Worm (Caenorhabditis elegans) whole organism, L3 larva: ENCODE results near the gene unc-104.

Source experiments
- ZK546.5 ChIP-seq: sonication (generic microtip); optimal IDR thresholded peaks from 2 replicates; lab custom pipeline; 2017; ENCODE audit warnings: missing biosample characterization, missing genetic modification characterization
- eor-1 ChIP-seq, 2 experiments: fragments of 150-350 bp; optimal IDR thresholded peaks; 2 replicates each; lab custom pipeline; 2014 to 2018; ENCODE audit warnings: missing biosample characterization in 2 of 2, missing genetic modification characterization in 2 of 2
- ztf-11 ChIP-seq: fragments of 150-350 bp; optimal IDR thresholded peaks from 2 replicates; lab custom pipeline; 2014; ENCODE audit warnings: missing biosample characterization, missing genetic modification characterization

DNA sequence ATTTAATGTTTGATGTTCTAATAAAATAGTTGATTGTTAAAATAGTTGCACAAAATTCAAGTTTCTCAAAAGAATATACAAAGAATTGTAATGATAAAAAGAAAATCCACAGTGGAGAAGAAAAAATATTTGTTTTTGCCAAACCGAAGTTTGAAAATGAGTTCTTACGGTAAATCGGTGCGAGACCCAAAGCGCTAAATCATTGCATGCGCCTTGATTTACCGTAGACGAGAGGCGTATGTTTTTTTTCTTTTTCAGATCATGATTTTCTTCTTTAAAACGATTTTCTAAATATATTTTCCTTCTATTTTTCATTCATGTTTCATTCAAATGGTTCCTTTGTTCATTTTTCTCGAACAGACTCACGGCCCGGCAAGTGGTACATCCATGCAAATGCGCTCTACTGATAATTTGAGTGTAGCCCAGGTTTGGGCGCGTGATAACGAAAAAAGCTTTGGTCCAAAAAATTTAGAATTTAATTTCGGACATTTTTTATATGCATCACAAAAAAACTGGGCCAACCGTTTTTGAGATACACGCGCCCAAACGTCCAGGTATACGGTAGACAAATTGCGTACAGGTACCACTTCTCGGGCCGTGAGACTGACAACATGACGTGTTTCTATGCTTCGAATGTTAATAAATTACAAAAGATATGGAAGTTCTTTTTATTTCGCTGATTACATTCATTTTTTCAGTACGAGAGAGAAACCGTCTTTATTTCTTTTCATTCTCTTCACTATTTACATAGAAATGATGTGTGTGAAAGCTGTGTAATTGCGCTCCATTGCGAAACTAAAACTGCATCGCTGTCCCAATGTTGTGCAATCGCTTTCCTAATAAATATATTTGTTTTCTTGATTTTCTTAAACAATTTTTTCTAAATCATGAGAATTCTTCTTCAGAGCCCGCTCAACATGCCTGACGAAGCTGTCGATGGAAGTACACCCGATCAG is 30.4 kb downstream of the unc-104 start, which contains the start of gene znf-598:
- no peak for TF ChIP-seq eor-1 (tag; optimal IDR thresholded peaks at IDR 0.05; lab: Kevin White, UChicago)
- TF ChIP-seq ztf-11 (tag; lab: Kevin White, UChicago): no peak
- TF ChIP-seq ZK546.5 (tag; lab: Kevin White, UChicago): no peak
